Worm (Caenorhabditis elegans) whole organism, L4/young adult: ENCODE results near the gene R05A10.4.

Experiments
- W03F9.2 ChIP-seq: fragments of 150-350 bp; optimal IDR thresholded peaks from 2 replicates; lab custom pipeline; 2014; ENCODE audit warnings: missing biosample characterization, missing genetic modification characterization
- dao-5 ChIP-seq: sonication (generic microtip); optimal IDR thresholded peaks from 2 replicates; lab custom pipeline; 2016; ENCODE audit warnings: missing genotype, missing genetic modification characterization, moderate library complexity, missing compliant biosample characterization
- him-1 ChIP-seq: sonication (generic microtip); optimal IDR thresholded peaks from 2 replicates; lab custom pipeline; 2016; ENCODE audit warnings: missing genotype, missing genetic modification reagents, missing genetic modification characterization, missing compliant biosample characterization

DNA sequence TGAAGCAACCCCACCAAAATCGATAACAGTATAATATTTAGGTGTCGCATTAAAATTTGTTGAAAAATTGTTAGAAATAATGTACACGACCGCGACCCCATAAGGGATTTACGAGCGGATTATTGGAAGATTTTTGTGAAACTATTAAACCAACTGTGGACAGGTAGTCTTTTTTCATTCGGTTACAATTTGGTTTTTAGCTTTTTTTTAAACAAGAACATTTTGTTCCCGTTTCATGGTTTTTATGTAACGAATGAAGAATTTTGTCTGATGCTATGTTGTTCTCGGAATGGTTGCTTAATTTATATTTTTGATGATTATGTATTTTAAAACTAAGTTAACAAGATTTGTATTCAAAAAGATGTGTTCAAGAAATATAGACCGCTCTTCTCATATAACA lies 4.1 kb downstream of the R05A10.4 start, which contains the start of gene R05A10.3:
- TF ChIP-seq him-1 (tag; lab: Kevin White, UChicago) (no peak), dao-5 (tag; lab: Kevin White, UChicago) (no peak), W03F9.2 (no peak)
